Worm (Caenorhabditis elegans): Measurements from ENCODE around the gene flp-5.
A peak's percentile ranks its signal among the peaks of the same experiment; 100 is the strongest.

The flp-5 gene

ce11 chrX:8485392-8485791, 42.7 kb upstream of the flp-5 start:
- TF ChIP-seq nhr-10 (tag; optimal IDR thresholded peaks at IDR 0.05) = no peak
- no peak for TF ChIP-seq elt-3 (tag; optimal IDR thresholded peaks at IDR 0.05)
- no peak for TF ChIP-seq ZK546.5 (tag; optimal IDR thresholded peaks at IDR 0.05)
- peak; percentile 63 for TF ChIP-seq nhr-21 (tag; optimal IDR thresholded peaks at IDR 0.05)
- TF ChIP-seq dmd-4 (tag; optimal IDR thresholded peaks at IDR 0.05) = no peak
- TF ChIP-seq nhr-77 (tag; optimal IDR thresholded peaks at IDR 0.05) = no peak
- TF ChIP-seq skn-1 (tag; optimal IDR thresholded peaks at IDR 0.05) = no peak
- no peak for TF ChIP-seq ztf-11 (tag; optimal IDR thresholded peaks at IDR 0.05)

DNA sequence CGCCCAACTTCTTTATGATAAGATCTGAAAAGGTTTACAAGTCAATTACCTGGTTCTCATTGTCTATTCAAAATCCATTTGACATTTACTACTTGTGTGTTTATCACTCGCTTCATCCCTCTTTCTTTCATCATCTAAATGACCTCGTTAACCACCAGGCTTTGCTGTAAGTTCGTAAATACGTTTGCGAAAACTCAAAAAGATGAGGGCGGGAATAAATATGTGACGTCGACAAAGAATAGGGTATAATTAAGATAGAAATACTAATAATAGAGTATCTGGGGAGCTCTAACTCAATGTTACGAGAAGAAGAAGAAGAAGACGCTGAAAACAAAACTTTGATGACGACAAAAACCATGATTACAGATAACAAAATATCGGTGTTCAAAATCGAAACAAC, 38.6 kb upstream of the flp-5 start:
- TF ChIP-seq nhr-11 (tag; optimal IDR thresholded peaks at IDR 0.05) = no peak
- no peak for TF ChIP-seq elt-3 (tag; optimal IDR thresholded peaks at IDR 0.05)
- no peak for TF ChIP-seq crh-2 (tag; optimal IDR thresholded peaks at IDR 0.05)
- TF ChIP-seq snpc-4 (tag; optimal IDR thresholded peaks at IDR 0.05) = no peak
- no peak for TF ChIP-seq nhr-6 (tag; optimal IDR thresholded peaks at IDR 0.05)
- TF ChIP-seq sma-9 (GFP tag; optimal IDR thresholded peaks at IDR 0.05) = no peak
- no peak for TF ChIP-seq sma-9 (tag; optimal IDR thresholded peaks at IDR 0.05)
- TF ChIP-seq aly-2 (tag; optimal IDR thresholded peaks at IDR 0.05) = no peak
- TF ChIP-seq skn-1 (tag; optimal IDR thresholded peaks at IDR 0.05) = no peak
- TF ChIP-seq Y55F3AM.14 (GFP tag; optimal IDR thresholded peaks at IDR 0.05) = no peak
- no peak for TF ChIP-seq lin-39 (tag; optimal IDR thresholded peaks at IDR 0.05)
- no peak for TF ChIP-seq fos-1 (tag; optimal IDR thresholded peaks at IDR 0.05)
- TF ChIP-seq peb-1 (tag; optimal IDR thresholded peaks at IDR 0.05) = no peak
- no peak for TF ChIP-seq nhr-25 (tag; optimal IDR thresholded peaks at IDR 0.05)
- TF ChIP-seq sem-4 (tag; optimal IDR thresholded peaks at IDR 0.05) = no peak
- no peak for TF ChIP-seq R02D3.7 (tag; optimal IDR thresholded peaks at IDR 0.05)
- TF ChIP-seq lin-13 (GFP tag; optimal IDR thresholded peaks at IDR 0.05) = no peak
- no peak for TF ChIP-seq nhr-23 (tag; optimal IDR thresholded peaks at IDR 0.05)
- TF ChIP-seq ztf-11 (tag; optimal IDR thresholded peaks at IDR 0.05) = no peak
- TF ChIP-seq egl-27 (tag; optimal IDR thresholded peaks at IDR 0.05) = no peak
- no peak for TF ChIP-seq ztf-1 (GFP tag; conservative IDR thresholded peaks at IDR 0.05)

DNA sequence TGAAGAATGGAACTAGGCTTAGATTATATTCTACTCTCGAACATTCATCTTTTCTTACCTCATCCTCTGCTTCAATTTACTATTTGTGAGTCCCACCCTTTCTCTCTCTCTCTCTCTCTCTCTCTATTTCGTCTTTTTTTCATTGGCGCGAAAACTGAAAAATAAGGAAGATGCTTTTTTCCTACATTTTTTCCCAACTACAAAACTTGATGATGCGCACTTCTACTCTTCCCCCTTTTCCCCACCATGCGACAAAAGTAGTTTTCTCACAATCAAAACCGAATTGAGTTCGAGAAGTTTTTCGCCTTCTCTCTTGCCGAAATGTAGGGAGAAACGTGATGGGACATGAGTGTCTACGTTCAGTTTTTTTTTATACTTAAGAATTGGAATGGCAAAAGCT, 38.2 kb upstream of the flp-5 start:
- peak; percentile 65 for TF ChIP-seq unc-55 (GFP tag; optimal IDR thresholded peaks at IDR 0.05)
- no peak for TF ChIP-seq ceh-82 (tag; optimal IDR thresholded peaks at IDR 0.05)
- TF ChIP-seq C34F6.9 (tag; optimal IDR thresholded peaks at IDR 0.05) = peak; percentile 13

DNA sequence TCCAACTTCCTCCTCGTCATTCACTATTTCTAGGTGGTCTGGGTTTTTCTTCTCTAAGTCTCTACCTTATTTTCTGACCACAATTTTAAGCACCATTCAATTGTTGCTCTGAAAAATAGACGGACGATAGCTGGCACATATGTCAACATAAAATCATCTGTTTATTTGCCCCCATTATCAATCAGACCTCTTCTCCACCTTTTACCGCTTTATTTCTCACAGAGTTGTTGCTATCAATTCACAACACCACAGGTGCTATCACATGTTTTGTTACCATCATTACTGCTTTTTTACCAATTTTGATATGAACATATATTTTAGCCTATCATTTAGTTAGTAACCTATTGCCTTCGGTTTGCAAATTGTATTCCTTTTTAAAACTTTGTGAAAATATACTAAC, 35.3 kb upstream of the flp-5 start:
- TF ChIP-seq egl-27 (tag; optimal IDR thresholded peaks at IDR 0.05) (no peak), crh-2 (tag; optimal IDR thresholded peaks at IDR 0.05) (peak; percentile 14), aly-2 (tag; optimal IDR thresholded peaks at IDR 0.05) (no peak)

DNA sequence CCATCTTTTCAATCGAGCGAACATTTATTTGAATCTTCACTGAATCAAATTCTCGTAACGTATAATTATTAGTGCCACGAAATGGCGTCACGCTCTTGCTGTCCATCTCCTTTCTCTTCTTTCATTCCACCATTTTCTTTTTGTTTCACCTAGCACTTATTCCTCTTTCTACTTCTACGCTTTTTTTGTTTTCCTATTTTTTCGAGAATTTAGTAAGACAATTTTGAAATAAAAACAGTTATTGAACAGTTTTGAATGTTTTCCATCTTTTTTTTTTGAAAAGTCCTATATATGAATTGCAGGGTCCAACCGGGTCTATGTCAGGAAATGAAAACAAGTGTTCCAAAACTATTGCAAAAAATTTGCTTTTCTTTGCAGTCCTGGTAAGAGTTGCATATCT, 33.0 kb upstream of the flp-5 start, which contains the start of gene T01B10.5:
T01B10.5 (plus strand) TSS at position 301 of the 400 bp plus-strand sequence.
- TF ChIP-seq nhr-10 (tag; optimal IDR thresholded peaks at IDR 0.05) (no peak), unc-39 (tag; optimal IDR thresholded peaks at IDR 0.05) (no peak), ZK546.5 (tag; optimal IDR thresholded peaks at IDR 0.05) (no peak), ztf-11 (tag; optimal IDR thresholded peaks at IDR 0.05) (no peak), nhr-23 (tag; optimal IDR thresholded peaks at IDR 0.05) (no peak), R02D3.7 (tag; optimal IDR thresholded peaks at IDR 0.05) (no peak), sma-9 (GFP tag; optimal IDR thresholded peaks at IDR 0.05) (no peak), sma-9 (tag; optimal IDR thresholded peaks at IDR 0.05) (no peak), ceh-16 (tag; optimal IDR thresholded peaks at IDR 0.05) (no peak), zag-1 (tag; optimal IDR thresholded peaks at IDR 0.05) (no peak), peb-1 (tag; optimal IDR thresholded peaks at IDR 0.05) (no peak), lsy-2 (tag; optimal IDR thresholded peaks at IDR 0.05) (no peak), sma-3 (GFP tag; optimal IDR thresholded peaks at IDR 0.05) (no peak), lin-13 (GFP tag; optimal IDR thresholded peaks at IDR 0.05) (no peak), crh-2 (tag; optimal IDR thresholded peaks at IDR 0.05) (no peak), ceh-82 (tag; optimal IDR thresholded peaks at IDR 0.05) (no peak), ama-1 (optimal IDR thresholded peaks at IDR 0.05) (no peak), elt-1 (tag; optimal IDR thresholded peaks at IDR 0.05) (no peak), gmeb-1 (tag; optimal IDR thresholded peaks at IDR 0.05) (no peak), snpc-4 (tag; optimal IDR thresholded peaks at IDR 0.05) (no peak), dmd-4 (tag; optimal IDR thresholded peaks at IDR 0.05) (no peak)

Data from whole organism, L2 larva.